Fruit fly (Drosophila melanogaster) whole organism, embryonic: ENCODE data around the gene CG9171.

Source experiments
- Abd-B ChIP-seq: fragments of 200-800 bp; sonication (Bioruptor generic); optimal IDR thresholded peaks from 2 replicates; lab custom pipeline; 2018; ENCODE audit warnings: missing biosample characterization, mild to moderate bottlenecking, missing genetic modification characterization, moderate library complexity
- Aef1 ChIP-seq: fragments of 200-800 bp; sonication (Bioruptor generic); IDR thresholded peaks from 3 replicates; pipeline ENCODE4 v1.3.6; 2022; ENCODE audit warnings: missing biosample characterization, missing genetic modification characterization
- Atf6 ChIP-seq: fragments of 200-800 bp; sonication (Bioruptor generic); IDR thresholded peaks from 2 replicates; pipeline ENCODE4 v1.3.6; 2022; ENCODE audit warnings: missing biosample characterization, missing genetic modification characterization
- B-H2 ChIP-seq: fragments of 200-800 bp; sonication (Bioruptor generic); optimal IDR thresholded peaks from 2 replicates; lab custom pipeline; 2018; ENCODE audit warnings: missing biosample characterization, mild to moderate bottlenecking, missing genetic modification characterization
- Bteb2 ChIP-seq: fragments of 200-800 bp; sonication (Bioruptor generic); optimal IDR thresholded peaks from 2 replicates; lab custom pipeline; 2016; ENCODE audit warnings: missing biosample characterization, missing genetic modification characterization
- CG13123 ChIP-seq: fragments of 200-800 bp; sonication (Bioruptor generic); optimal IDR thresholded peaks from 2 replicates; lab custom pipeline; 2016; ENCODE audit warnings: missing biosample characterization, missing genetic modification characterization
- CG14710 ChIP-seq: fragments of 200-800 bp; sonication (Bioruptor generic); optimal IDR thresholded peaks from 3 replicates; lab custom pipeline; 2019; ENCODE audit warnings: missing biosample characterization, mild to moderate bottlenecking, missing genetic modification characterization, moderate library complexity
- CG3065 ChIP-seq: fragments of 200-800 bp; sonication (Bioruptor generic); optimal IDR thresholded peaks from 2 replicates; lab custom pipeline; 2016; ENCODE audit warnings: missing biosample characterization, missing genetic modification characterization
- CG31388 ChIP-seq: fragments of 200-800 bp; sonication (Bioruptor generic); optimal IDR thresholded peaks from 2 replicates; lab custom pipeline; 2016; ENCODE audit warnings: missing biosample characterization, missing genetic modification characterization
- CG3847 ChIP-seq: fragments of 200-800 bp; sonication (Bioruptor generic); IDR thresholded peaks from 2 replicates; pipeline ENCODE4 v1.3.6; 2022; ENCODE audit warnings: missing biosample characterization, missing genetic modification characterization
- CG4730 ChIP-seq: fragments of 200-800 bp; sonication (Bioruptor generic); IDR thresholded peaks from 2 replicates; pipeline ENCODE4 v1.3.6; 2022; ENCODE audit warnings: missing biosample characterization, missing genetic modification characterization
- CG6272 ChIP-seq: fragments of 200-800 bp; sonication (Bioruptor generic); IDR thresholded peaks from 2 replicates; pipeline ENCODE4 v1.3.6; 2022; ENCODE audit warnings: missing biosample characterization, missing genetic modification characterization
- CG6683 ChIP-seq: fragments of 200-800 bp; sonication (Bioruptor generic); optimal IDR thresholded peaks from 2 replicates; lab custom pipeline; 2017; ENCODE audit warnings: missing biosample characterization, mild to moderate bottlenecking, missing genetic modification characterization, missing genetic modification reagents
- CG6689 ChIP-seq: fragments of 200-800 bp; sonication (Bioruptor generic); IDR thresholded peaks from 2 replicates; pipeline ENCODE4 v1.3.6; 2022; ENCODE audit warnings: missing biosample characterization, missing genetic modification characterization
- CG7987 ChIP-seq: fragments of 200-800 bp; sonication (Bioruptor generic); optimal IDR thresholded peaks from 2 replicates; lab custom pipeline; 2018; ENCODE audit warnings: missing biosample characterization, mild to moderate bottlenecking, missing genetic modification characterization, moderate library complexity
- CG8281 ChIP-seq: fragments of 200-800 bp; sonication (Bioruptor generic); optimal IDR thresholded peaks from 2 replicates; lab custom pipeline; 2018; ENCODE audit warnings: missing biosample characterization, mild to moderate bottlenecking, missing genetic modification characterization, moderate library complexity
- Dbx ChIP-seq: fragments of 200-800 bp; sonication (Bioruptor generic); IDR thresholded peaks from 3 replicates; pipeline ENCODE4 v1.3.6; 2022; ENCODE audit warnings: missing biosample characterization, missing genetic modification characterization
- Fer1 ChIP-seq: fragments of 200-800 bp; sonication (Bioruptor generic); optimal IDR thresholded peaks from 2 replicates; lab custom pipeline; 2017; ENCODE audit warnings: missing biosample characterization, mild to moderate bottlenecking, missing genetic modification characterization
- HmgZ ChIP-seq: fragments of 200-800 bp; sonication (Bioruptor generic); optimal IDR thresholded peaks from 2 replicates; lab custom pipeline; 2018; ENCODE audit warnings: missing biosample characterization, mild to moderate bottlenecking, missing genetic modification characterization
- Hr3 ChIP-seq: fragments of 200-800 bp; sonication (Bioruptor generic); optimal IDR thresholded peaks from 3 replicates; lab custom pipeline; 2016; ENCODE audit warnings: missing biosample characterization, missing genetic modification characterization
- Neu2 ChIP-seq: fragments of 200-800 bp; sonication (Bioruptor generic); optimal IDR thresholded peaks from 3 replicates; lab custom pipeline; 2016; ENCODE audit warnings: missing biosample characterization, missing genetic modification characterization, borderline replicate concordance
- NfI ChIP-seq: fragments of 200-800 bp; sonication (Bioruptor generic); optimal IDR thresholded peaks from 3 replicates; lab custom pipeline; 2018; ENCODE audit warnings: missing biosample characterization, mild to moderate bottlenecking, missing genetic modification characterization, moderate library complexity
- Opbp ChIP-seq: fragments of 200-800 bp; sonication (Bioruptor generic); IDR thresholded peaks from 3 replicates; pipeline ENCODE4 v1.3.6; 2022; ENCODE audit warnings: missing biosample characterization, missing genetic modification characterization; ENCODE audit not compliant: partially characterized antibody
- Scr ChIP-seq: fragments of 200-800 bp; sonication (Bioruptor generic); IDR thresholded peaks from 2 replicates; pipeline ENCODE4 v1.3.6; 2022; ENCODE audit warnings: missing biosample characterization, missing genetic modification characterization; ENCODE audit not compliant: partially characterized antibody
- Usf ChIP-seq: fragments of 200-800 bp; sonication (Bioruptor generic); optimal IDR thresholded peaks from 2 replicates; lab custom pipeline; 2017; ENCODE audit warnings: missing genotype, missing biosample characterization, missing genetic modification characterization
- YL-1 ChIP-seq: fragments of 200-800 bp; sonication (Bioruptor generic); optimal IDR thresholded peaks from 3 replicates; lab custom pipeline; 2017; ENCODE audit warnings: missing biosample characterization, mild to moderate bottlenecking, missing genetic modification characterization
- ab ChIP-seq: fragments of 200-800 bp; sonication (Bioruptor generic); optimal IDR thresholded peaks from 2 replicates; lab custom pipeline; 2016; ENCODE audit warnings: missing biosample characterization, missing genetic modification characterization
- bsh ChIP-seq, 2 experiments: fragments of 200-800 bp; sonication (Bioruptor generic); optimal IDR thresholded peaks; 2 replicates each; lab custom pipeline; 2017 to 2018; ENCODE audit warnings: mild to moderate bottlenecking in 2 of 2, missing biosample characterization in 2 of 2, missing genetic modification characterization in 2 of 2, moderate library complexity in 1 of 2
- btn ChIP-seq: fragments of 200-800 bp; sonication (Bioruptor generic); optimal IDR thresholded peaks from 2 replicates; lab custom pipeline; 2016; ENCODE audit warnings: missing biosample characterization, missing genetic modification characterization
- cato ChIP-seq: fragments of 200-800 bp; sonication (Bioruptor generic); optimal IDR thresholded peaks from 2 replicates; lab custom pipeline; 2016; ENCODE audit warnings: missing biosample characterization, missing genetic modification characterization, borderline replicate concordance
- ci ChIP-seq: fragments of 200-800 bp; sonication (Bioruptor generic); IDR thresholded peaks from 3 replicates; pipeline ENCODE4 v1.3.6; 2022; ENCODE audit warnings: missing biosample characterization, missing genetic modification characterization
- dysf ChIP-seq: fragments of 200-800 bp; sonication (Bioruptor generic); IDR thresholded peaks from 3 replicates; pipeline ENCODE4 v1.3.6; 2022; ENCODE audit warnings: missing biosample characterization, missing genetic modification characterization
- gcm2 ChIP-seq: fragments of 200-800 bp; sonication (Bioruptor generic); optimal IDR thresholded peaks from 2 replicates; lab custom pipeline; 2016; ENCODE audit warnings: missing biosample characterization, missing genetic modification characterization
- gsb ChIP-seq: fragments of 200-800 bp; sonication (Bioruptor generic); IDR thresholded peaks from 2 replicates; pipeline ENCODE4 v1.3.6; 2022; ENCODE audit warnings: missing biosample characterization, missing genetic modification characterization
- gt ChIP-seq: fragments of 200-800 bp; sonication (Bioruptor generic); IDR thresholded peaks from 2 replicates; pipeline ENCODE4 v1.3.6; 2022; ENCODE audit warnings: missing biosample characterization, missing genetic modification characterization
- hb ChIP-seq: fragments of 200-800 bp; sonication (Bioruptor generic); IDR thresholded peaks from 3 replicates; pipeline ENCODE4 v1.3.6; 2022; ENCODE audit warnings: missing biosample characterization, missing genetic modification characterization; ENCODE audit not compliant: partially characterized antibody
- inv ChIP-seq: fragments of 200-800 bp; sonication (Bioruptor generic); IDR thresholded peaks from 2 replicates; pipeline ENCODE4 v1.3.6; 2022; ENCODE audit warnings: missing biosample characterization, missing genetic modification characterization; ENCODE audit not compliant: partially characterized antibody
- jigr1 ChIP-seq: fragments of 200-800 bp; sonication (Bioruptor generic); IDR thresholded peaks from 3 replicates; pipeline ENCODE4 v1.3.6; 2022; ENCODE audit warnings: missing biosample characterization, missing genetic modification characterization
- nau ChIP-seq: fragments of 200-800 bp; sonication (Bioruptor generic); optimal IDR thresholded peaks from 3 replicates; lab custom pipeline; 2017; ENCODE audit warnings: missing biosample characterization, mild to moderate bottlenecking, missing genetic modification characterization, missing genetic modification reagents
- nerfin-2 ChIP-seq: fragments of 200-800 bp; sonication (Bioruptor generic); IDR thresholded peaks from 2 replicates; pipeline ENCODE4 v1.3.6; 2022; ENCODE audit warnings: missing biosample characterization, missing genetic modification characterization; ENCODE audit not compliant: partially characterized antibody
- phol ChIP-seq: fragments of 200-800 bp; sonication (Bioruptor generic); optimal IDR thresholded peaks from 3 replicates; lab custom pipeline; 2018; ENCODE audit warnings: missing biosample characterization, mild to moderate bottlenecking, missing genetic modification characterization, moderate library complexity
- pita ChIP-seq: fragments of 200-800 bp; sonication (Bioruptor generic); optimal IDR thresholded peaks from 2 replicates; lab custom pipeline; 2017; ENCODE audit warnings: missing biosample characterization, mild to moderate bottlenecking, missing genetic modification characterization
- scrt ChIP-seq: fragments of 200-800 bp; sonication (Bioruptor generic); optimal IDR thresholded peaks from 2 replicates; lab custom pipeline; 2018; ENCODE audit warnings: missing biosample characterization, mild to moderate bottlenecking, missing genetic modification characterization, moderate library complexity
- slp2 ChIP-seq: fragments of 200-800 bp; sonication (Bioruptor generic); optimal IDR thresholded peaks from 2 replicates; lab custom pipeline; 2016; ENCODE audit warnings: missing biosample characterization, missing genetic modification characterization
- tin ChIP-seq: fragments of 200-800 bp; sonication (Bioruptor generic); optimal IDR thresholded peaks from 3 replicates; lab custom pipeline; 2016; ENCODE audit warnings: missing biosample characterization, missing genetic modification characterization
- trh ChIP-seq: fragments of 200-800 bp; sonication (Bioruptor generic); optimal IDR thresholded peaks from 2 replicates; lab custom pipeline; 2016; ENCODE audit warnings: missing biosample characterization, missing genetic modification characterization
- vfl ChIP-seq: fragments of 200-800 bp; sonication (Bioruptor generic); optimal IDR thresholded peaks from 2 replicates; lab custom pipeline; 2016; ENCODE audit warnings: missing biosample characterization, missing genetic modification characterization
- vvl ChIP-seq: fragments of 200-800 bp; sonication (Bioruptor generic); IDR thresholded peaks from 2 replicates; pipeline ENCODE4 v1.3.6; 2022; ENCODE audit warnings: missing biosample characterization, missing genetic modification characterization

CG9171 gene

DNA sequence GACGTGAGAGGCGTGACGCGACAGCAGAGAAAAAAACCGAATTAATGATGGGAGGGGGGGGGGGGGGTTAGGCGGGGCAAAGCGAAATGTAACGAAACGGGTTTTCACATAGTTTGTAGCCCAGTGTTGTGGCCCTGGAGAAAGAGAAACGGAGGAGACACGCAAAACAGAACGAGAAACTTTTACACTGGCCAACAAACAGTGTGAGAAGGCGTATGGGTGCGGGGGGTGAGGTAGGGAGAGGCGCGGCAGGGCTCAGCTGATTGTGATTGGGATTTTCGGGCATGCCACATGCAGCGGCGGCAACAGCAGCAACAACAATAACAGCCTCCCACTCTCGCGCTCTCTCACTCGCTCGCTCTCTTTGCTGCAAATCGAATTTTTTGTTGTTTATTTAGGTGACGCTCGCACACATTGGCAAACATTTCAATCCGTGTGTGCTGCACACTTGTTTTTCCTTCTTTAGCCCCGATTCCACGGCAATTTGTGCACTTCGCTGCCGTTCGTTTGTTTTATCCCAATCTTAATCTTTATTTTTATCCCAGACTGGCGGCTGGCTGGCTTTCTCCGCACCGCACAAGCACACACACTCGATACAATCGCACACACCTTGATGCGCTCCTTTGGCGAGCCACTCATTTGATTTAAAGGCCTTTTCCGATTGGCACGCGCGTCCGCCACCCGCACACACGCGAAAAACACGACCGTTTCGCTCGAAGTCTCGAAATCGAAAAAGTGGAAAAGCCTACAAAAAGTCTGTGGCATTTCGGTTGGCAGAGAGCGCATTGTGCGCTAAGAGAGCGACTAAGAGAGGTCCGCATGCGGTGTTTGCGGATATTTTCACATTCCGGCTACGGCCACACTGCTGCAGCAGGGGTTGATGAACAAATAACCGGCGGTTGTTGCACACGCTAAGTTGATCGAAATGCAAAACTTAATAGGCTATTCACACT lies at the start of gene CG9171 (continued):
- TF ChIP-seq hb (GFP tag; lab: Robert Waterston, UW), result no peak
- TF ChIP-seq gcm2 (GFP tag; lab: Kevin White, UChicago), result no peak
- TF ChIP-seq gt (GFP tag; lab: Robert Waterston, UW), result no peak
- TF ChIP-seq phol, result peak; percentile 66
- no peak for TF ChIP-seq slp2
- TF ChIP-seq vvl, result peak; percentile 64
- peak; percentile 55 for TF ChIP-seq scrt (GFP tag; lab: Kevin White, UChicago)
- TF ChIP-seq Opbp (GFP tag; lab: Robert Waterston, UW), result peak; percentile 51; the same call in 2 of the 3 replicates
- peak; percentile 38 for TF ChIP-seq CG13123 (GFP tag; lab: Kevin White, UChicago)
- peak; percentile 23 for TF ChIP-seq tin (GFP tag; lab: Kevin White, UChicago)
- TF ChIP-seq pita (GFP tag; lab: Kevin White, UChicago), result peak; percentile 88
- TF ChIP-seq nerfin-2, result peak; percentile 45; the same call in 1 of the 2 replicates
- TF ChIP-seq cato (GFP tag; lab: Kevin White, UChicago), result no peak
- no peak for TF ChIP-seq Hr3
- peak; percentile 32; the same call in 1 of the 2 replicates for TF ChIP-seq Scr
- TF ChIP-seq CG8281 (tag; lab: Kevin White, UChicago), result no peak
- TF ChIP-seq CG14710 (tag; lab: Kevin White, UChicago), result peak; percentile 73
- TF ChIP-seq CG3847 (GFP tag; lab: Robert Waterston, UW), result peak; percentile 68
- no peak for TF ChIP-seq gsb
- TF ChIP-seq vfl, result no peak
- no peak for TF ChIP-seq jigr1 (GFP tag; lab: Robert Waterston, UW)
- no peak for TF ChIP-seq CG6683 (GFP tag; lab: Kevin White, UChicago)
- TF ChIP-seq CG31388 (GFP tag; lab: Kevin White, UChicago), result no peak
- TF ChIP-seq Abd-B, result peak; percentile 51
- peak; percentile 79 for TF ChIP-seq ci (GFP tag; lab: Robert Waterston, UW)
- TF ChIP-seq HmgZ (tag; lab: Kevin White, UChicago), result peak; percentile 35
- peak; percentile 45 for TF ChIP-seq B-H2 (GFP tag; lab: Kevin White, UChicago)
- no peak for TF ChIP-seq ab (GFP tag; lab: Kevin White, UChicago)
- TF ChIP-seq bsh (GFP tag; optimal IDR thresholded peaks at IDR 0.05; lab: Kevin White, UChicago), result peak; percentile 17 to 29
- peak; percentile 1 for TF ChIP-seq Neu2 (GFP tag; lab: Kevin White, UChicago)
- no peak for TF ChIP-seq Atf6 (GFP tag; lab: Robert Waterston, UW)
- no peak for TF ChIP-seq Usf
- TF ChIP-seq CG7987 (GFP tag; lab: Kevin White, UChicago), result peak; percentile 10
- TF ChIP-seq Aef1 (GFP tag; lab: Robert Waterston, UW), result peak; percentile 39; the same call in 2 of the 3 replicates
- peak; percentile 6 for TF ChIP-seq nau (GFP tag; lab: Kevin White, UChicago)
- TF ChIP-seq YL-1, result peak; percentile 56
- TF ChIP-seq CG3065 (GFP tag; lab: Kevin White, UChicago), result peak; percentile 64
- no peak for TF ChIP-seq btn (GFP tag; lab: Kevin White, UChicago)
- TF ChIP-seq Dbx (GFP tag; lab: Robert Waterston, UW), result peak; percentile 53; the same call in 2 of the 3 replicates
- TF ChIP-seq NfI (GFP tag; lab: Kevin White, UChicago), result peak; percentile 0
- no peak for TF ChIP-seq trh
- no peak for TF ChIP-seq CG4730 (GFP tag; lab: Robert Waterston, UW)
- TF ChIP-seq dysf (GFP tag; lab: Robert Waterston, UW), result peak; percentile 53; the same call in 2 of the 3 replicates
- peak; percentile 41 for TF ChIP-seq Fer1 (GFP tag; lab: Kevin White, UChicago)
- TF ChIP-seq inv, result no peak; the same call in 1 of the 2 replicates
- no peak for TF ChIP-seq CG6689 (GFP tag; lab: Robert Waterston, UW)
- TF ChIP-seq CG6272 (GFP tag; lab: Robert Waterston, UW), result no peak
- no peak for TF ChIP-seq Bteb2 (GFP tag; lab: Kevin White, UChicago)
